Fruit fly (Drosophila melanogaster): ENCODE measurements around the gene Sys1.

Gene Sys1

dm6 chr3R:8659200-8659897, 6.7 kb downstream of the Sys1 start:
- TF ChIP-seq insv (optimal IDR thresholded peaks at IDR 0.05), result no peak
- no peak for TF ChIP-seq psq (optimal IDR thresholded peaks at IDR 0.05)
- TF ChIP-seq Myc (optimal IDR thresholded peaks at IDR 0.05), result no peak
- TF ChIP-seq h (optimal IDR thresholded peaks at IDR 0.05), result no peak
- no peak for TF ChIP-seq Sin3A (optimal IDR thresholded peaks at IDR 0.05)

- no peak for TF ChIP-seq Sin3A (optimal IDR thresholded peaks at IDR 0.05)
- no peak for TF ChIP-seq ttk (optimal IDR thresholded peaks at IDR 0.05)
- no peak for TF ChIP-seq Myc (optimal IDR thresholded peaks at IDR 0.05)
- no peak for TF ChIP-seq h (optimal IDR thresholded peaks at IDR 0.05)
- no peak for TF ChIP-seq insv (optimal IDR thresholded peaks at IDR 0.05)
- TF ChIP-seq psq (optimal IDR thresholded peaks at IDR 0.05), result no peak
These were observed 7.5 kb downstream of the Sys1 start for dm6 chr3R:8659907-8660660.

- TF ChIP-seq psq (optimal IDR thresholded peaks at IDR 0.05) (no peak), insv (optimal IDR thresholded peaks at IDR 0.05) (no peak), ttk (optimal IDR thresholded peaks at IDR 0.05) (no peak), h (optimal IDR thresholded peaks at IDR 0.05) (no peak), Sin3A (optimal IDR thresholded peaks at IDR 0.05) (no peak), Myc (optimal IDR thresholded peaks at IDR 0.05) (no peak)
These were observed 8.0 kb downstream of the Sys1 start, which contains the start of gene bel for dm6 chr3R:8660661-8661060. Gene bel (minus strand): TSS chr3R:8660761.

- no peak for TF ChIP-seq insv (optimal IDR thresholded peaks at IDR 0.05)
- TF ChIP-seq h (optimal IDR thresholded peaks at IDR 0.05), result no peak
- TF ChIP-seq Sin3A (optimal IDR thresholded peaks at IDR 0.05), result no peak
- TF ChIP-seq psq (optimal IDR thresholded peaks at IDR 0.05), result no peak
- no peak for TF ChIP-seq ttk (optimal IDR thresholded peaks at IDR 0.05)
These were observed 11.2 kb downstream of the Sys1 start, which contains the start of gene CG8032 for dm6 chr3R:8663668-8664283. Gene CG8032 (plus strand): TSS chr3R:8664115.

dm6 chr3R:8664699-8665340, 12.2 kb downstream of the Sys1 start:
- TF ChIP-seq ttk (optimal IDR thresholded peaks at IDR 0.05) (no peak), Sin3A (optimal IDR thresholded peaks at IDR 0.05) (no peak), psq (optimal IDR thresholded peaks at IDR 0.05) (no peak), insv (optimal IDR thresholded peaks at IDR 0.05) (no peak), h (optimal IDR thresholded peaks at IDR 0.05) (no peak), Myc (optimal IDR thresholded peaks at IDR 0.05) (no peak)

- TF ChIP-seq h (optimal IDR thresholded peaks at IDR 0.05), result no peak
- TF ChIP-seq Myc (optimal IDR thresholded peaks at IDR 0.05), result no peak
- no peak for TF ChIP-seq insv (optimal IDR thresholded peaks at IDR 0.05)
These were observed 14.9 kb downstream of the Sys1 start, which contains the start of gene CG8036 for dm6 chr3R:8667568-8667967. Gene CG8036 (plus strand): TSS chr3R:8667868.

dm6 chr3R:8668024-8668856, 15.6 kb downstream of the Sys1 start:
- no peak for TF ChIP-seq insv (optimal IDR thresholded peaks at IDR 0.05)
- TF ChIP-seq h (optimal IDR thresholded peaks at IDR 0.05), result no peak
- TF ChIP-seq Sin3A (optimal IDR thresholded peaks at IDR 0.05), result no peak
- no peak for TF ChIP-seq ttk (optimal IDR thresholded peaks at IDR 0.05)
- TF ChIP-seq Myc (optimal IDR thresholded peaks at IDR 0.05), result no peak
- TF ChIP-seq psq (optimal IDR thresholded peaks at IDR 0.05), result no peak

- TF ChIP-seq psq (optimal IDR thresholded peaks at IDR 0.05), result no peak
- no peak for TF ChIP-seq insv (optimal IDR thresholded peaks at IDR 0.05)
These were observed 16.5 kb downstream of the Sys1 start for dm6 chr3R:8669029-8669707.

dm6 chr3R:8669900-8670528, 17.4 kb downstream of the Sys1 start:
- no peak for TF ChIP-seq ttk (optimal IDR thresholded peaks at IDR 0.05)

dm6 chr3R:8670529-8671491, 18.2 kb downstream of the Sys1 start, which contains the start of gene p:
Gene p (minus strand): TSS chr3R:8670684.
- TF ChIP-seq ttk (optimal IDR thresholded peaks at IDR 0.05), result no peak
- no peak for TF ChIP-seq psq (optimal IDR thresholded peaks at IDR 0.05)
- no peak for TF ChIP-seq Sin3A (optimal IDR thresholded peaks at IDR 0.05)
